Fruit fly (Drosophila melanogaster) whole organism, prepupa: Measurements from ENCODE around the gene CG7627.

ENCODE experiments used
- CG11902 ChIP-seq: fragments of 200-800 bp; sonication (Bioruptor generic); optimal IDR thresholded peaks from 3 replicates; lab custom pipeline; 2016; ENCODE audit warnings: missing biosample characterization, missing genetic modification characterization
- CG32006 ChIP-seq: fragments of 200-800 bp; sonication (Bioruptor generic); optimal IDR thresholded peaks from 3 replicates; lab custom pipeline; 2017; ENCODE audit warnings: missing biosample characterization, mild to moderate bottlenecking, missing genetic modification characterization
- CG6792 ChIP-seq: fragments of 200-800 bp; sonication (Bioruptor generic); optimal IDR thresholded peaks from 3 replicates; lab custom pipeline; 2016; ENCODE audit warnings: missing biosample characterization, missing genetic modification characterization
- CG9139 ChIP-seq: fragments of 200-800 bp; sonication (Bioruptor generic); optimal IDR thresholded peaks from 3 replicates; lab custom pipeline; 2017; ENCODE audit warnings: missing biosample characterization, mild to moderate bottlenecking, missing genetic modification characterization
- eg ChIP-seq: fragments of 200-800 bp; sonication (Bioruptor generic); IDR thresholded peaks from 3 replicates; pipeline ENCODE4 v1.3.6; 2022; ENCODE audit warnings: missing biosample characterization, missing genetic modification characterization
- fd85E ChIP-seq: fragments of 200-800 bp; sonication (Bioruptor generic); optimal IDR thresholded peaks from 3 replicates; lab custom pipeline; 2016; ENCODE audit warnings: missing biosample characterization, missing genetic modification characterization
- lz ChIP-seq: fragments of 200-800 bp; sonication (Bioruptor generic); optimal IDR thresholded peaks from 3 replicates; lab custom pipeline; 2016; ENCODE audit warnings: missing biosample characterization, missing genetic modification characterization

- TF ChIP-seq fd85E (GFP tag; lab: Kevin White, UChicago) (no peak), CG32006 (GFP tag; lab: Kevin White, UChicago) (no peak), CG11902 (no peak), CG9139 (GFP tag; lab: Kevin White, UChicago) (no peak), lz (GFP tag; lab: Kevin White, UChicago) (no peak), CG6792 (GFP tag; lab: Kevin White, UChicago) (no peak), eg (GFP tag; lab: Robert Waterston, UW) (no peak)
These were observed 37.8 kb upstream of the CG7627 start, which contains the start of gene CG31898 for dm6 chr2L:8399863-8400598.
